Worm (Caenorhabditis elegans) whole organism, L1 larva: Measurements from ENCODE around the gene rpl-33.

ENCODE experiments used
- F16B12.6 ChIP-seq: fragments of 150-350 bp; optimal IDR thresholded peaks from 2 replicates; lab custom pipeline; 2014; ENCODE audit warnings: missing biosample characterization, missing genetic modification characterization
- egl-27 ChIP-seq, 2 experiments: fragments of 150-350 bp in 1 of 2; sonication (generic microtip); optimal IDR thresholded peaks; 3 replicates each; lab custom pipeline; 2017 to 2018; ENCODE audit warnings: missing biosample characterization in 2 of 2, missing genetic modification characterization in 2 of 2, missing genetic modification reagents in 2 of 2
- mef-2 ChIP-seq: fragments of 150-350 bp; optimal IDR thresholded peaks from 2 replicates; lab custom pipeline; 2014; ENCODE audit warnings: missing biosample characterization, missing genetic modification characterization
- nhr-12 ChIP-seq: sonication (generic microtip); optimal IDR thresholded peaks from 2 replicates; lab custom pipeline; 2017; ENCODE audit warnings: missing biosample characterization, missing genetic modification characterization
- nhr-76 ChIP-seq: sonication (generic microtip); optimal IDR thresholded peaks from 2 replicates; lab custom pipeline; 2017; ENCODE audit warnings: missing biosample characterization, missing genetic modification characterization
- nhr-85 ChIP-seq: sonication (generic microtip); peaks from one replicate; lab custom pipeline; 2016; ENCODE audit warnings: missing genetic modification characterization, inconsistent platforms, missing compliant biosample characterization
- skn-1 ChIP-seq: fragments of 150-350 bp; optimal IDR thresholded peaks from 2 replicates; lab custom pipeline; 2014; ENCODE audit warnings: missing biosample characterization, missing genetic modification characterization
- snpc-4 ChIP-seq: fragments of 150-350 bp; optimal IDR thresholded peaks from 2 replicates; lab custom pipeline; 2014; ENCODE audit warnings: missing biosample characterization, missing genetic modification characterization
- sup-37 ChIP-seq: fragments of 200-800 bp; sonication (Bioruptor generic); optimal IDR thresholded peaks from 2 replicates; lab custom pipeline; 2018; ENCODE audit warnings: mild to moderate bottlenecking, missing genetic modification characterization, missing compliant biosample characterization

DNA sequence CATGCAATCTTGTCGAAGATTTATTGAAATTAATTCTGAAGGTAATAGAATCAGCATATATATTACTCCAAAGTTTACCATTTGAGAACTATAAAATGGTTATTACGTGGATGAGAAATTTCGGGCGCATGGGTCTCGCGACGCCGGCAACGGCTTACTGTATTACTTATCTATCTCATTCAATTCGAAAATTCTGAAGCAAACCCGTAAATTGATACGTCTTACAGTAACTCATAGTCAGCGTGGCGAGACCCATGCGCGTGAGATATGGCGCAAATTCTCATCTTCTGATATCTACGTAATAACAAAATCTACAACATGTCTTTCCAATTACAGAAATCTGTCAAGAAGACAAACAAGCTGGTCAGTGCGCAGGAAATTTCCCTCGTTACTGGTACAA lies 14.2 kb downstream of the rpl-33 start:
- TF ChIP-seq nhr-12 (no peak), nhr-85 (tag; lab: Kevin White, UChicago) (no peak), snpc-4 (tag; lab: Kevin White, UChicago) (no peak), F16B12.6 (tag; lab: Kevin White, UChicago) (no peak), sup-37 (no peak), mef-2 (tag; lab: Kevin White, UChicago) (no peak), skn-1 (tag; lab: Kevin White, UChicago) (no peak), nhr-76 (no peak), egl-27 (tag; optimal IDR thresholded peaks at IDR 0.05; lab: Kevin White, UChicago) (no peak)
